Worm (Caenorhabditis elegans) whole organism, early embryonic: ENCODE measurements around the gene myo-2.

Source experiments
- B0310.2 ChIP-seq: sonication (generic microtip); optimal IDR thresholded peaks from 2 replicates; lab custom pipeline; 2016; ENCODE audit warnings: mild to moderate bottlenecking, missing genetic modification characterization, missing compliant biosample characterization
- F13C5.2 ChIP-seq: sonication (generic microtip); optimal IDR thresholded peaks from 2 replicates; lab custom pipeline; 2017; ENCODE audit warnings: mild to moderate bottlenecking, missing genetic modification characterization, inconsistent platforms, missing compliant biosample characterization
- aly-1 ChIP-seq: sonication (generic microtip); optimal IDR thresholded peaks from 2 replicates; lab custom pipeline; 2016; ENCODE audit warnings: missing genetic modification characterization, missing compliant biosample characterization
- ama-1 ChIP-seq: fragments of 150-350 bp; optimal IDR thresholded peaks from 2 replicates; lab custom pipeline; 2014
- ceh-13 ChIP-seq: fragments of 200-800 bp; sonication (Bioruptor generic); optimal IDR thresholded peaks from 2 replicates; lab custom pipeline; 2018; ENCODE audit warnings: mild to moderate bottlenecking, missing genetic modification characterization, missing compliant biosample characterization
- ceh-36 ChIP-seq: sonication (generic microtip); optimal IDR thresholded peaks from 2 replicates; lab custom pipeline; 2016; ENCODE audit warnings: missing genetic modification characterization, inconsistent platforms, missing compliant biosample characterization
- ets-7 ChIP-seq: sonication (generic microtip); optimal IDR thresholded peaks from 2 replicates; lab custom pipeline; 2016; ENCODE audit warnings: missing genotype, missing genetic modification characterization, missing compliant biosample characterization
- flt-1 ChIP-seq: fragments of 200-800 bp; sonication (Bioruptor generic); IDR thresholded peaks from 2 replicates; pipeline ENCODE4 v1.3.6; 2022; ENCODE audit warnings: missing genetic modification characterization, missing compliant biosample characterization
- hmbx-1 ChIP-seq: sonication (generic microtip); optimal IDR thresholded peaks from 2 replicates; lab custom pipeline; 2016; ENCODE audit warnings: mild to moderate bottlenecking, missing genetic modification characterization, missing compliant biosample characterization
- hmg-4 ChIP-seq: fragments of 200-800 bp; sonication (Bioruptor generic); optimal IDR thresholded peaks from 2 replicates; lab custom pipeline; 2018; ENCODE audit warnings: mild to moderate bottlenecking, missing genetic modification characterization, missing compliant biosample characterization
- hnd-1 ChIP-seq: sonication (generic microtip); optimal IDR thresholded peaks from 2 replicates; lab custom pipeline; 2016; ENCODE audit warnings: missing genetic modification characterization, missing compliant biosample characterization
- pes-1 ChIP-seq: fragments of 200-800 bp; sonication (Bioruptor generic); IDR thresholded peaks from 2 replicates; pipeline ENCODE4 v1.3.6; 2022; ENCODE audit warnings: missing genetic modification reagents, missing genetic modification characterization, missing compliant biosample characterization
- scrt-1 ChIP-seq: fragments of 200-800 bp; sonication (Bioruptor generic); IDR thresholded peaks from 2 replicates; pipeline ENCODE4 v1.3.6; 2022; ENCODE audit warnings: missing genetic modification characterization, missing compliant biosample characterization
- sea-1 ChIP-seq: fragments of 200-800 bp; sonication (Bioruptor generic); conservative IDR thresholded peaks from 2 replicates; pipeline ENCODE4 v1.3.6; 2022; ENCODE audit warnings: missing genetic modification characterization, missing compliant biosample characterization
- tbx-11 ChIP-seq: fragments of 200-800 bp; sonication (Bioruptor generic); IDR thresholded peaks from 2 replicates; pipeline ENCODE4 v1.3.6; 2022; ENCODE audit warnings: missing genetic modification characterization, missing compliant biosample characterization
- tbx-37 ChIP-seq: fragments of 200-800 bp; sonication (Bioruptor generic); conservative IDR thresholded peaks from 2 replicates; pipeline ENCODE4 v1.3.6; 2022; ENCODE audit warnings: missing genetic modification reagents, missing genetic modification characterization, missing compliant biosample characterization
- tra-4 ChIP-seq: sonication (generic microtip); optimal IDR thresholded peaks from 2 replicates; lab custom pipeline; 2017; ENCODE audit warnings: missing genetic modification characterization, missing compliant biosample characterization

The myo-2 gene

ce11 chrX:12477341-12477740, 9.5 kb downstream of the myo-2 start, which contains the start of gene F45E6.1:
TSS of gene F45E6.1 (minus strand) at chrX:12477441.
- no peak for TF ChIP-seq hnd-1 (tag; lab: Kevin White, UChicago)
- TF ChIP-seq flt-1, result no peak
- TF ChIP-seq F13C5.2 (tag; lab: Kevin White, UChicago), result no peak
- TF ChIP-seq hmg-4, result no peak
- TF ChIP-seq B0310.2 (tag; lab: Kevin White, UChicago), result no peak
- TF ChIP-seq tbx-11 (GFP tag; lab: Robert Waterston, UW), result no peak
- TF ChIP-seq hmbx-1 (tag; lab: Kevin White, UChicago), result no peak
- no peak for TF ChIP-seq sea-1
- no peak for TF ChIP-seq ceh-36 (tag; lab: Kevin White, UChicago)
- no peak for TF ChIP-seq aly-1 (tag; lab: Kevin White, UChicago)
- no peak for TF ChIP-seq pes-1 (GFP tag; lab: Robert Waterston, UW)
- TF ChIP-seq ets-7 (tag; lab: Kevin White, UChicago), result no peak
- no peak for TF ChIP-seq tbx-37 (GFP tag; lab: Robert Waterston, UW)
- no peak for TF ChIP-seq scrt-1
- no peak for TF ChIP-seq tra-4 (tag; lab: Kevin White, UChicago)
- no peak for TF ChIP-seq ama-1 (lab: Kevin White, UChicago)
- no peak for TF ChIP-seq ceh-13 (GFP tag; lab: Kevin White, UChicago)

DNA sequence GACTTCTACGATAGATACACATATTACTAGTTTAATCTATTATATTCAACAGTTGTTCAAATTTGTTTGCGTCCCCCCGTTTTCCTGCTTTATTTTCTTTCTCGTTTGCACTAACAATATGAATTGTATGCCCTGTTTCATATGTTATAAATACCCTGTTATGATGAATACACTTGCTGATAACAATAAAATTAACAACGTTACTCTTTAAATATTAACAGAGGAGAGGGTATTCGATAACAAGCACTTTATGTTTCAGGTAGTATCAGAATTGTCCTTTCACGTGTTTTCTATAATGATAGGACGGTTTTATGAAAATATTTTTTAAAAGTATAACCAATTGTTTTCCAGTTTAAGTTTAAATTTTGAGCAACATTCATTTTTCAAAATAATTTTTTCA, 10.6 kb downstream of the myo-2 start:
- TF ChIP-seq ceh-13 (GFP tag; lab: Kevin White, UChicago), result no peak
- no peak for TF ChIP-seq F13C5.2 (tag; lab: Kevin White, UChicago)
- no peak for TF ChIP-seq sea-1
- no peak for TF ChIP-seq tra-4 (tag; lab: Kevin White, UChicago)
- TF ChIP-seq flt-1, result no peak
- TF ChIP-seq scrt-1, result no peak
- TF ChIP-seq aly-1 (tag; lab: Kevin White, UChicago), result no peak
- TF ChIP-seq hmg-4, result no peak
- TF ChIP-seq ets-7 (tag; lab: Kevin White, UChicago), result no peak
- TF ChIP-seq hmbx-1 (tag; lab: Kevin White, UChicago), result no peak
- no peak for TF ChIP-seq ceh-36 (tag; lab: Kevin White, UChicago)
- TF ChIP-seq pes-1 (GFP tag; lab: Robert Waterston, UW), result no peak
- no peak for TF ChIP-seq hnd-1 (tag; lab: Kevin White, UChicago)
- TF ChIP-seq B0310.2 (tag; lab: Kevin White, UChicago), result no peak
- no peak for TF ChIP-seq ama-1 (lab: Kevin White, UChicago)
- no peak for TF ChIP-seq tbx-11 (GFP tag; lab: Robert Waterston, UW)

DNA sequence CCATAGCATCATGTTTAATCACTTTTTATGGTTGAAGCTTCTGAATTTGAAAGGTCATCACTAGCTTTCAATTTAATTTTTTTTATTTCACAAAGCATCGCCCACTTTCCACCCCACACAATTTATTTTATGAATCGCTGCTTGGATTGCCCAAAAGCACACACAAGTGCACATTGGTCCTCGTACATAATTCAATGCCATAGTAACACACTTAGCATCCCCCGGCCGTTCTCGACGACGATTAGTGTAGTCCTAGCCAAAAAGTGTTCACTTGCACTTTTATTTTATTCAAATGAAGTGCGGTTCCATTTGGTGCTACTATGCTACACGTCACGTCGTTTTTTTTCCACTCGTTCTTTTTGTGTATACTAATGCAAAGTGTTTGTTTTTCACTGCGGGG, 11.2 kb downstream of the myo-2 start:
- TF ChIP-seq scrt-1, result no peak
- TF ChIP-seq sea-1, result no peak
- no peak for TF ChIP-seq hmbx-1 (tag; lab: Kevin White, UChicago)

ce11 chrX:12480447-12480998, 12.7 kb downstream of the myo-2 start, which contains the start of gene atf-6:
TSS of gene atf-6 (plus strand) at chrX:12480948.
- TF ChIP-seq pes-1 (GFP tag; lab: Robert Waterston, UW), result 0 out of 2 replicates have a peak, but pooled peaks have one; percentile 45
- TF ChIP-seq ceh-36 (tag; lab: Kevin White, UChicago), result no peak
- TF ChIP-seq aly-1 (tag; lab: Kevin White, UChicago), result peak; percentile 2
- TF ChIP-seq F13C5.2 (tag; lab: Kevin White, UChicago), result peak; percentile 74
- TF ChIP-seq hmg-4, result peak; percentile 90
- peak; percentile 10 for TF ChIP-seq hnd-1 (tag; lab: Kevin White, UChicago)
- TF ChIP-seq tbx-11 (GFP tag; lab: Robert Waterston, UW), result 0 out of 2 replicates have a peak, but pooled peaks have one; percentile 31
- no peak for TF ChIP-seq scrt-1
- peak; percentile 28 for TF ChIP-seq ets-7 (tag; lab: Kevin White, UChicago)
- TF ChIP-seq tbx-37 (GFP tag; lab: Robert Waterston, UW), result 0 out of 2 replicates have a peak, but pooled peaks have one; percentile 21

DNA sequence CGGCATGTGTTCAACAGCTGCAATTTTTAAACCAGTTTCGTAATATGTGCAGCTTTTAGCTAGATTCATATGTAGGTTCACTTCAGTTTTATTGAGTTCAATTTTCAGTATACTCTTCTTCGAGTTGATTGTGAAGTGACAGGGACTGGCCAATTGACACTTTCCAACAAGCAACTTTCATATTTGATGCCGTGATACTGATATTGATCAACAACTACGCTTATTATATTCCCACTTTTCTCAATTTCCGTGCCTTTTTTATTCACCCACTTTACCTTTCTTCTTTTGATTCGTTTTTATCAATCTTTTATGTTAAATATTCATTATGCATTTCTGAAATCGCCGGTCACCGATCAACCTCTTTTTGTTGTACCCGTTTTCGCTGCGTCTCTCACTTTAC, 16.2 kb downstream of the myo-2 start:
- TF ChIP-seq tbx-11 (GFP tag; lab: Robert Waterston, UW), result no peak
- TF ChIP-seq aly-1 (tag; lab: Kevin White, UChicago), result no peak
- no peak for TF ChIP-seq B0310.2 (tag; lab: Kevin White, UChicago)

ce11 chrX:12484749-12485148, 16.9 kb downstream of the myo-2 start, which contains the start of gene tbc-13:
TSS of gene tbc-13 (plus strand) at chrX:12485049.
- no peak for TF ChIP-seq tra-4 (tag; lab: Kevin White, UChicago)

DNA sequence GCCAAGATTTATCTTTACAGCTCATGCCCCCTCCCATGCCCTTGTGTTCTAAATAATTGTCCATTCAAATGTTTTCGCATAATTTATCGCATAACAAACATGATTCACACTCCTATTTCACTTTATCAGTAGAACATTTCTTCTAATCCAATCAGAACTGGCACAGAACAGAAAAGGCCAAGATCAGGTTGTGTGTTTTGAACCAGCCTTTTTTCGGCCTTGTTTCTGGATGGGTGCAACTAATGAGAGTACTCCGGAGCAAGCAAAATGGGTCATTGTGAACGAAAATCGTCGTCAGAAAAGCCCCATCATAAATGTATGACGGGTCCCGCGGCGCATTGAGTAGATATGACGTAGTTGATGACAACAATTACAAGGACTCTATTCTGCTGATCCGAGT, 23.3 kb downstream of the myo-2 start:
- TF ChIP-seq sea-1 (no peak), tbx-37 (GFP tag; lab: Robert Waterston, UW) (no peak), ets-7 (tag; lab: Kevin White, UChicago) (no peak), flt-1 (no peak), scrt-1 (no peak), hnd-1 (tag; lab: Kevin White, UChicago) (no peak), ama-1 (lab: Kevin White, UChicago) (no peak), F13C5.2 (tag; lab: Kevin White, UChicago) (no peak), ceh-36 (tag; lab: Kevin White, UChicago) (no peak), B0310.2 (tag; lab: Kevin White, UChicago) (no peak), aly-1 (tag; lab: Kevin White, UChicago) (no peak), tbx-11 (GFP tag; lab: Robert Waterston, UW) (no peak), pes-1 (GFP tag; lab: Robert Waterston, UW) (no peak)

ce11 chrX:12492467-12492866, 24.6 kb downstream of the myo-2 start, which contains the start of gene lips-1:
TSS of gene lips-1 (plus strand) at chrX:12492767.
- no peak for TF ChIP-seq tra-4 (tag; lab: Kevin White, UChicago)
